Fruit fly (Drosophila melanogaster) Kc167 (cell line): ENCODE measurements around the gene CG34056.

Experiments
- Myc ChIP-seq: fragments of >200 bp; optimal IDR thresholded peaks from 2 replicates; lab custom pipeline; 2017; ENCODE audit warnings: missing external identifiers
- Sin3A ChIP-seq: fragments of >200 bp; optimal IDR thresholded peaks from 2 replicates; lab custom pipeline; 2018; ENCODE audit warnings: missing external identifiers
- h ChIP-seq: fragments of >200 bp; optimal IDR thresholded peaks from 3 replicates; lab custom pipeline; 2018; ENCODE audit warnings: missing external identifiers
- insv ChIP-seq: fragments of >200 bp; optimal IDR thresholded peaks from 3 replicates; lab custom pipeline; 2018; ENCODE audit warnings: missing external identifiers
- psq ChIP-seq: fragments of >200 bp; optimal IDR thresholded peaks from 2 replicates; lab custom pipeline; 2017; ENCODE audit warnings: missing external identifiers
- ttk ChIP-seq: sonication (Bioruptor generic); optimal IDR thresholded peaks from 2 replicates; lab custom pipeline; 2017; ENCODE audit warnings: missing external identifiers

DNA sequence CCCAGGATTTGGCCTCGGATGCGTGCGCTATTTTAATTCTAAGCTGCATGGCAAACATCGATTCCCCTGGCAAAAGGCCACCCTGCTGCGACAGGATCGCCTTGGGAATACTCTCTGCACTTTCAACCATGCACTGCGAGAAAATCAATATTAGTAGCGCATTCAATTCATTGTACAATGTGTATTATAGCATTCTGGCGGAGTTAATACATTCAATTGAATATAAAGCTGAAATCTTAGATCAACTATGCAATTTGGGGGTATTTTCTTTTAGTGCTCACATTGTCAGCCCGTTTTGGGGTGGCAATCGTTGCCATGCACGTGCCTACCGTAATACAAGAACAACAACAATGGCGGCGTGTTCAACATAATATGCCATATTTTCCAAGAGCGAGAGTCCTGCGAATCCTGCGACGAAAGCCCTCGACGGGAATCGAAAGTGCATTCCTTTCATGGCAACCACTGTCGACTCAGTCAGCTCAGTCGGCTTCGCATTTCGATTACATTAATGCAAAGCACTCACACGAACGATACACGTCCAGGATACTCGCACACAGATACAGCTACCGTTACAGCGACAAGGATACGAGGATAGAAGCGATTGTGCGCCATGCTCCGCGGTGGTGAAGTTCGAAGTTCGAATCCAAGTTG lies 12.0 kb downstream of the CG34056 start:
- TF ChIP-seq Myc (lab: Kevin White, UChicago), result no peak
- no peak for TF ChIP-seq h (lab: Kevin White, UChicago)
- TF ChIP-seq insv (lab: Kevin White, UChicago), result no peak
- no peak for TF ChIP-seq Sin3A (lab: Kevin White, UChicago)
- no peak for TF ChIP-seq psq
- TF ChIP-seq ttk (lab: Kevin White, UChicago), result no peak
